Fruit fly (Drosophila melanogaster): ENCODE results near the gene tow.
A peak's percentile ranks its signal among the peaks of the same experiment; 100 is the strongest.

tow gene

dm6 chr3L:6903985-6904384, 38.7 kb upstream of the tow start (continued):
- TF ChIP-seq CG6254 (GFP tag; optimal IDR thresholded peaks at IDR 0.05): peak; percentile 14
- no peak for TF ChIP-seq slou (GFP tag; optimal IDR thresholded peaks at IDR 0.05)
- TF ChIP-seq psq (GFP tag; optimal IDR thresholded peaks at IDR 0.05): no peak
- no peak for TF ChIP-seq Oli (tag; optimal IDR thresholded peaks at IDR 0.05)
- TF ChIP-seq CG1647 (GFP tag; optimal IDR thresholded peaks at IDR 0.05): no peak
- TF ChIP-seq CG1832 (GFP tag; optimal IDR thresholded peaks at IDR 0.05): peak; percentile 98
- TF ChIP-seq cato (GFP tag; optimal IDR thresholded peaks at IDR 0.05; ENCODE audit: borderline replicate concordance): no peak
- TF ChIP-seq hbn (GFP tag; IDR thresholded peaks at IDR 0.05; ENCODE audit: partially characterized antibody): no peak
- no peak for TF ChIP-seq eve (GFP tag; optimal IDR thresholded peaks at IDR 0.05)
- TF ChIP-seq chinmo (GFP tag; IDR thresholded peaks at IDR 0.05; ENCODE audit: partially characterized antibody): peak; percentile 90
- no peak for TF ChIP-seq CG7271 (tag; optimal IDR thresholded peaks at IDR 0.05)
- TF ChIP-seq CG18476 (GFP tag; optimal IDR thresholded peaks at IDR 0.05): no peak
- TF ChIP-seq CG12391 (tag; optimal IDR thresholded peaks at IDR 0.05): no peak
- TF ChIP-seq schlank (tag; optimal IDR thresholded peaks at IDR 0.05): no peak
- TF ChIP-seq H2.0 (GFP tag; IDR thresholded peaks at IDR 0.05): 0 out of 2 replicates have a peak, but pooled peaks have one; percentile 27
- TF ChIP-seq sqz (GFP tag; optimal IDR thresholded peaks at IDR 0.05): no peak
- no peak for TF ChIP-seq gro (GFP tag; optimal IDR thresholded peaks at IDR 0.05)
- TF ChIP-seq Xbp1 (GFP tag; optimal IDR thresholded peaks at IDR 0.05): no peak
- peak; percentile 86 for TF ChIP-seq sr (GFP tag; IDR thresholded peaks at IDR 0.05)
- TF ChIP-seq CG9797 (GFP tag; optimal IDR thresholded peaks at IDR 0.05): no peak
- peak; percentile 45; the same call in 2 of the 3 replicates for TF ChIP-seq dysf (GFP tag; IDR thresholded peaks at IDR 0.05)
- no peak for TF ChIP-seq h (optimal IDR thresholded peaks at IDR 0.05)
- TF ChIP-seq CG4282 (GFP tag; optimal IDR thresholded peaks at IDR 0.05): no peak
- TF ChIP-seq Adf1 (GFP tag; IDR thresholded peaks at IDR 0.05): peak; percentile 81
- TF ChIP-seq Dbx (GFP tag; IDR thresholded peaks at IDR 0.05): peak; percentile 80; the same call in 2 of the 3 replicates
- TF ChIP-seq ind (GFP tag; optimal IDR thresholded peaks at IDR 0.05): no peak
- peak; percentile 50 for TF ChIP-seq CG14441 (GFP tag; IDR thresholded peaks at IDR 0.05)
- no peak for TF ChIP-seq Gug (GFP tag; IDR thresholded peaks at IDR 0.05)
- TF ChIP-seq CG10267 (tag; optimal IDR thresholded peaks at IDR 0.05): peak; percentile 9
- TF ChIP-seq CG13894 (tag; optimal IDR thresholded peaks at IDR 0.05): no peak
- no peak for TF ChIP-seq ab (GFP tag; optimal IDR thresholded peaks at IDR 0.05)
- TF ChIP-seq stc (GFP tag; IDR thresholded peaks at IDR 0.05): no peak; the same call in 1 of the 2 replicates
- peak; percentile 35 for TF ChIP-seq CG8290 (GFP tag; optimal IDR thresholded peaks at IDR 0.05)
- TF ChIP-seq CG8290 (tag; optimal IDR thresholded peaks at IDR 0.05): peak in 1 of 2 experiments; percentile 23
- TF ChIP-seq Drgx (GFP tag; IDR thresholded peaks at IDR 0.05): peak; percentile 49; the same call in 1 of the 2 replicates
- TF ChIP-seq ac (GFP tag; optimal IDR thresholded peaks at IDR 0.05): peak; percentile 21
- TF ChIP-seq Sin3A (optimal IDR thresholded peaks at IDR 0.05): no peak
- TF ChIP-seq btn (GFP tag; optimal IDR thresholded peaks at IDR 0.05): peak; percentile 10
- TF ChIP-seq CG6175 (GFP tag; IDR thresholded peaks at IDR 0.05): 0 out of 3 replicates have a peak, but pooled peaks have one; percentile 30
- no peak for TF ChIP-seq CG8924 (tag; optimal IDR thresholded peaks at IDR 0.05)
- peak; percentile 41 for TF ChIP-seq caup (GFP tag; optimal IDR thresholded peaks at IDR 0.05; ENCODE audit: severe bottlenecking)
- TF ChIP-seq gsb (GFP tag; IDR thresholded peaks at IDR 0.05): no peak
- no peak for TF ChIP-seq Lhr (GFP tag; optimal IDR thresholded peaks at IDR 0.05)
- no peak for TF ChIP-seq crp (GFP tag; optimal IDR thresholded peaks at IDR 0.05)
- no peak for TF ChIP-seq CG11093 (GFP tag; IDR thresholded peaks at IDR 0.05)
- no peak for TF ChIP-seq insv (GFP tag; optimal IDR thresholded peaks at IDR 0.05)
- peak; percentile 99 for TF ChIP-seq Nf-YC (tag; optimal IDR thresholded peaks at IDR 0.05)
- no peak for TF ChIP-seq Xrp1 (GFP tag; IDR thresholded peaks at IDR 0.05)
- no peak for TF ChIP-seq sima (GFP tag; optimal IDR thresholded peaks at IDR 0.05)
- TF ChIP-seq CG16779 (GFP tag; IDR thresholded peaks at IDR 0.05): no peak
- no peak for TF ChIP-seq Dip3 (GFP tag; optimal IDR thresholded peaks at IDR 0.05)
- TF ChIP-seq kni (GFP tag; optimal IDR thresholded peaks at IDR 0.05): peak; percentile 32
